Worm (Caenorhabditis elegans) whole organism, mixed stage, embryonic: ENCODE data around the gene W03G11.4.
A peak's percentile ranks its signal among the peaks of the same experiment; 100 is the strongest.

Source experiments
- M03D4.4 ChIP-seq: sonication (generic microtip); optimal IDR thresholded peaks from 2 replicates; lab custom pipeline; 2017; ENCODE audit warnings: mild to moderate bottlenecking, missing genetic modification characterization, missing compliant biosample characterization
- bed-3 ChIP-seq: fragments of 200-800 bp; sonication (Bioruptor generic); optimal IDR thresholded peaks from 3 replicates; lab custom pipeline; 2018; ENCODE audit warnings: mild to moderate bottlenecking, missing genetic modification characterization, moderate library complexity, missing compliant biosample characterization
- blmp-1 ChIP-seq: fragments of 150-350 bp; optimal IDR thresholded peaks from 2 replicates; lab custom pipeline; 2014; ENCODE audit warnings: missing biosample characterization, missing genetic modification characterization
- ceh-39 ChIP-seq: fragments of 150-350 bp; optimal IDR thresholded peaks from 2 replicates; lab custom pipeline; 2014; ENCODE audit warnings: missing biosample characterization, missing genetic modification characterization
- ceh-43 ChIP-seq: fragments of 200-800 bp; sonication (Bioruptor generic); optimal IDR thresholded peaks from 2 replicates; lab custom pipeline; 2018; ENCODE audit warnings: mild to moderate bottlenecking, missing genetic modification characterization, moderate library complexity, missing compliant biosample characterization
- ceh-83 ChIP-seq: fragments of 200-800 bp; sonication (Bioruptor generic); optimal IDR thresholded peaks from 2 replicates; lab custom pipeline; 2018; ENCODE audit warnings: mild to moderate bottlenecking, missing genetic modification characterization, missing compliant biosample characterization
- ces-1 ChIP-seq: fragments of 150-350 bp; optimal IDR thresholded peaks from 2 replicates; lab custom pipeline; 2014; ENCODE audit warnings: missing biosample characterization, missing genetic modification reagents, missing genetic modification characterization
- cnd-1 ChIP-seq: fragments of 200-800 bp; sonication (Bioruptor generic); optimal IDR thresholded peaks from 2 replicates; lab custom pipeline; 2018; ENCODE audit warnings: mild to moderate bottlenecking, missing genetic modification characterization, missing compliant biosample characterization
- drap-1 ChIP-seq: fragments of 200-800 bp; sonication (Bioruptor generic); optimal IDR thresholded peaks from 3 replicates; lab custom pipeline; 2018; ENCODE audit warnings: mild to moderate bottlenecking, missing genetic modification characterization, missing compliant biosample characterization
- elt-1 ChIP-seq: sonication (generic microtip); optimal IDR thresholded peaks from 2 replicates; lab custom pipeline; 2017; ENCODE audit warnings: missing genetic modification characterization, mild to moderate bottlenecking, missing compliant biosample characterization, antibody characterized with exemption, moderate library complexity, borderline replicate concordance; ENCODE audit not compliant: insufficient read depth
- elt-3 ChIP-seq: fragments of 150-350 bp; optimal IDR thresholded peaks from 2 replicates; lab custom pipeline; 2014; ENCODE audit warnings: missing biosample characterization, missing genetic modification characterization
- flh-1 ChIP-seq: fragments of 200-800 bp; sonication (Bioruptor generic); optimal IDR thresholded peaks from 2 replicates; lab custom pipeline; 2018; ENCODE audit warnings: mild to moderate bottlenecking, missing genetic modification characterization, moderate library complexity, missing compliant biosample characterization
- ham-2 ChIP-seq: fragments of 200-800 bp; sonication (Bioruptor generic); optimal IDR thresholded peaks from 2 replicates; lab custom pipeline; 2018; ENCODE audit warnings: mild to moderate bottlenecking, missing genetic modification characterization, missing compliant biosample characterization
- hlh-1 ChIP-seq: fragments of 150-350 bp; optimal IDR thresholded peaks from 2 replicates; lab custom pipeline; 2014; ENCODE audit warnings: missing biosample characterization, missing genetic modification reagents, missing genetic modification characterization
- lin-32 ChIP-seq: fragments of 200-800 bp; sonication (Bioruptor generic); optimal IDR thresholded peaks from 2 replicates; lab custom pipeline; 2018; ENCODE audit warnings: mild to moderate bottlenecking, missing genetic modification characterization, missing compliant biosample characterization
- lsy-2 ChIP-seq: fragments of 150-350 bp; optimal IDR thresholded peaks from 2 replicates; lab custom pipeline; 2014; ENCODE audit warnings: missing biosample characterization, missing genetic modification characterization
- mab-5 ChIP-seq: fragments of 150-350 bp; optimal IDR thresholded peaks from 2 replicates; lab custom pipeline; 2014; ENCODE audit warnings: missing biosample characterization, missing genetic modification characterization
- mep-1 ChIP-seq: fragments of 150-350 bp; optimal IDR thresholded peaks from 2 replicates; lab custom pipeline; 2017; ENCODE audit warnings: missing biosample characterization, missing genetic modification reagents, missing genetic modification characterization, inconsistent platforms
- mls-2 ChIP-seq: sonication (generic microtip); optimal IDR thresholded peaks from 2 replicates; lab custom pipeline; 2016; ENCODE audit warnings: mild to moderate bottlenecking, missing genetic modification characterization, moderate library complexity, missing compliant biosample characterization
- nhr-2 ChIP-seq: fragments of 150-350 bp; optimal IDR thresholded peaks from 2 replicates; lab custom pipeline; 2014; ENCODE audit warnings: missing biosample characterization, missing genetic modification characterization
- nhr-237 ChIP-seq: fragments of 150-350 bp; optimal IDR thresholded peaks from 2 replicates; lab custom pipeline; 2014; ENCODE audit warnings: missing biosample characterization, missing genetic modification characterization
- nhr-28 ChIP-seq: fragments of 150-350 bp; optimal IDR thresholded peaks from 2 replicates; lab custom pipeline; 2014; ENCODE audit warnings: missing biosample characterization, missing genetic modification characterization
- nhr-76 ChIP-seq: sonication (generic microtip); optimal IDR thresholded peaks from 2 replicates; lab custom pipeline; 2017; ENCODE audit warnings: missing biosample characterization, missing genetic modification characterization
- pha-4 ChIP-seq: fragments of 150-350 bp; optimal IDR thresholded peaks from 2 replicates; lab custom pipeline; 2018; ENCODE audit warnings: missing biosample characterization, missing genetic modification reagents, missing genetic modification characterization
- sem-2 ChIP-seq: fragments of 200-800 bp; sonication (Bioruptor generic); optimal IDR thresholded peaks from 2 replicates; lab custom pipeline; 2018; ENCODE audit warnings: mild to moderate bottlenecking, missing genetic modification characterization, missing compliant biosample characterization
- snpc-4 ChIP-seq: fragments of 150-350 bp; optimal IDR thresholded peaks from 2 replicates; lab custom pipeline; 2014; ENCODE audit warnings: missing biosample characterization, missing genetic modification characterization
- sptf-1 ChIP-seq: sonication (generic microtip); optimal IDR thresholded peaks from 2 replicates; lab custom pipeline; 2017; ENCODE audit warnings: mild to moderate bottlenecking, missing genetic modification characterization, moderate library complexity, missing compliant biosample characterization
- tbx-8 ChIP-seq: fragments of 200-800 bp; sonication (Bioruptor generic); optimal IDR thresholded peaks from 2 replicates; lab custom pipeline; 2018; ENCODE audit warnings: mild to moderate bottlenecking, missing genetic modification characterization, moderate library complexity, missing compliant biosample characterization
- unc-120 ChIP-seq: sonication (generic microtip); optimal IDR thresholded peaks from 2 replicates; lab custom pipeline; 2017; ENCODE audit warnings: missing genetic modification characterization, missing compliant biosample characterization; ENCODE audit not compliant: poor library complexity, severe bottlenecking
- unc-39 ChIP-seq: fragments of 150-350 bp; optimal IDR thresholded peaks from 2 replicates; lab custom pipeline; 2014; ENCODE audit warnings: missing biosample characterization, missing genetic modification characterization
- unc-62 ChIP-seq: fragments of 150-350 bp; optimal IDR thresholded peaks from 2 replicates; lab custom pipeline; 2014; ENCODE audit warnings: missing biosample characterization, missing genetic modification reagents, missing genetic modification characterization
- zip-8 ChIP-seq: fragments of 150-350 bp; optimal IDR thresholded peaks from 2 replicates; lab custom pipeline; 2014; ENCODE audit warnings: missing biosample characterization, missing genetic modification characterization
- ztf-11 ChIP-seq: fragments of 150-350 bp; optimal IDR thresholded peaks from 2 replicates; lab custom pipeline; 2014; ENCODE audit warnings: missing biosample characterization, missing genetic modification characterization

Gene W03G11.4

ce11 chrX:12080581-12081162 is 12.3 kb downstream of the W03G11.4 start:
- TF ChIP-seq nhr-76 (tag; lab: Kevin White, UChicago) (no peak), blmp-1 (tag; lab: Kevin White, UChicago) (peak; percentile 68)

DNA sequence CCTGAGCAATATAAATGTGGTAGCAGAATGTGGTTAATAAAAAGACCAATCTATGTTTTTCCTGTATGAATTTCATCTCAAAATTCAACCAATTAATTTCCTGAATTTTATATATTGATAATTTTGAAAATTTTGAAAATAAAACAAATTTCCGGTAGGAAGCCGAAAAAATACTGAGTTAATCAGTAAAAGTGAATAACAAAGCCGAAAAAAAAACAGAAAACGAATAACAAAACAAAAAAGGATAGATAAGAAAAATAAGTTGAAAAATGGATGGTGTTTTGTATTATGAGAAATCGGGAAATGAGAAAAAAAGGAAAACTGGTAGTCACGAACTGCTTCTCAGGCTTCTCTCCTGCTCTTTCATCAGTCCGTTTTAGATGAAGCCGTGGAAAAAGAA is 19.2 kb downstream of the W03G11.4 start, which contains the start of gene tmem-145:
Gene tmem-145, minus strand, starts transcription at position 101 of the 400 bp plus-strand sequence.
- TF ChIP-seq unc-62 (GFP tag; lab: Kevin White, UChicago), result no peak
- no peak for TF ChIP-seq mep-1 (tag; lab: Kevin White, UChicago)
- no peak for TF ChIP-seq sem-2
- TF ChIP-seq ceh-39 (tag; lab: Kevin White, UChicago), result no peak
- TF ChIP-seq lsy-2, result no peak
- no peak for TF ChIP-seq ham-2 (GFP tag; lab: Kevin White, UChicago)
- no peak for TF ChIP-seq ceh-43
- no peak for TF ChIP-seq mls-2 (tag; lab: Kevin White, UChicago)
- no peak for TF ChIP-seq blmp-1 (tag; lab: Kevin White, UChicago)
- no peak for TF ChIP-seq nhr-76 (tag; lab: Kevin White, UChicago)
- no peak for TF ChIP-seq nhr-237
- no peak for TF ChIP-seq nhr-28 (tag; lab: Kevin White, UChicago)
- no peak for TF ChIP-seq ceh-83 (GFP tag; lab: Kevin White, UChicago)
- TF ChIP-seq pha-4, result no peak
- TF ChIP-seq snpc-4 (tag; lab: Kevin White, UChicago), result no peak
- no peak for TF ChIP-seq tbx-8 (GFP tag; lab: Kevin White, UChicago)
- TF ChIP-seq, all 35 proteins: peak for 0

ce11 chrX:12068250-12068649 is 24.7 kb downstream of the W03G11.4 start, which contains the start of gene lgc-24:
lgc-24 (plus strand) TSS chrX:12068550.
- no peak for TF ChIP-seq ceh-39 (tag; lab: Kevin White, UChicago)
- TF ChIP-seq nhr-2 (tag; lab: Kevin White, UChicago), result no peak
- TF ChIP-seq ces-1 (GFP tag; lab: Kevin White, UChicago), result no peak
- no peak for TF ChIP-seq nhr-237
- TF ChIP-seq ceh-43, result no peak
- no peak for TF ChIP-seq mls-2 (tag; lab: Kevin White, UChicago)
- no peak for TF ChIP-seq elt-3 (tag; lab: Kevin White, UChicago)
- no peak for TF ChIP-seq blmp-1 (tag; lab: Kevin White, UChicago)
- no peak for TF ChIP-seq sptf-1
- no peak for TF ChIP-seq unc-120 (tag; lab: Kevin White, UChicago)
- no peak for TF ChIP-seq ceh-83 (GFP tag; lab: Kevin White, UChicago)
- no peak for TF ChIP-seq lin-32 (GFP tag; lab: Kevin White, UChicago)
- no peak for TF ChIP-seq nhr-28 (tag; lab: Kevin White, UChicago)
- no peak for TF ChIP-seq flh-1 (GFP tag; lab: Kevin White, UChicago)
- TF ChIP-seq sem-2, result no peak
- no peak for TF ChIP-seq bed-3 (GFP tag; lab: Kevin White, UChicago)
- TF ChIP-seq unc-39 (tag; lab: Kevin White, UChicago), result no peak
- TF ChIP-seq lsy-2, result no peak
- TF ChIP-seq drap-1, result no peak

ce11 chrX:12064908-12065307 is 28.0 kb downstream of the W03G11.4 start, which contains the start of gene lgc-23:
lgc-23 (plus strand) TSS chrX:12065208.
- no peak for TF ChIP-seq unc-120 (tag; lab: Kevin White, UChicago)
- TF ChIP-seq hlh-1, result no peak
- TF ChIP-seq unc-62 (GFP tag; lab: Kevin White, UChicago), result no peak
- no peak for TF ChIP-seq ceh-83 (GFP tag; lab: Kevin White, UChicago)
- no peak for TF ChIP-seq tbx-8 (GFP tag; lab: Kevin White, UChicago)
- no peak for TF ChIP-seq snpc-4 (tag; lab: Kevin White, UChicago)
- TF ChIP-seq ham-2 (GFP tag; lab: Kevin White, UChicago), result no peak
- no peak for TF ChIP-seq ztf-11 (tag; lab: Kevin White, UChicago)
- no peak for TF ChIP-seq lin-32 (GFP tag; lab: Kevin White, UChicago)
- no peak for TF ChIP-seq ceh-43
- no peak for TF ChIP-seq ces-1 (GFP tag; lab: Kevin White, UChicago)
- no peak for TF ChIP-seq elt-1
- TF ChIP-seq lsy-2, result no peak
- no peak for TF ChIP-seq pha-4

ce11 chrX:12056973-12057372 is 36.0 kb downstream of the W03G11.4 start, which contains the start of gene B0198.3:
B0198.3 (minus strand) TSS chrX:12057073.
- TF ChIP-seq hlh-1, result no peak
- TF ChIP-seq ztf-11 (tag; lab: Kevin White, UChicago), result no peak
- no peak for TF ChIP-seq ceh-83 (GFP tag; lab: Kevin White, UChicago)
- no peak for TF ChIP-seq mab-5 (tag; lab: Kevin White, UChicago)
- TF ChIP-seq lin-32 (GFP tag; lab: Kevin White, UChicago), result no peak
- TF ChIP-seq unc-62 (GFP tag; lab: Kevin White, UChicago), result no peak
- TF ChIP-seq nhr-237, result no peak
- TF ChIP-seq zip-8 (tag; lab: Kevin White, UChicago), result no peak
- no peak for TF ChIP-seq ceh-43
- TF ChIP-seq M03D4.4 (tag; lab: Kevin White, UChicago), result no peak
- no peak for TF ChIP-seq drap-1
- TF ChIP-seq elt-3 (tag; lab: Kevin White, UChicago), result no peak
- no peak for TF ChIP-seq ces-1 (GFP tag; lab: Kevin White, UChicago)
- TF ChIP-seq unc-39 (tag; lab: Kevin White, UChicago), result no peak
- no peak for TF ChIP-seq cnd-1
- no peak for TF ChIP-seq sem-2
- no peak for TF ChIP-seq mep-1 (tag; lab: Kevin White, UChicago)
- no peak for TF ChIP-seq lsy-2
- no peak for TF ChIP-seq elt-1
- TF ChIP-seq nhr-2 (tag; lab: Kevin White, UChicago), result no peak
